Fruit fly (Drosophila melanogaster): ENCODE results near the gene IP3K2.

- TF ChIP-seq Hr39 (optimal IDR thresholded peaks at IDR 0.05) (no peak), CG7928 (GFP tag; optimal IDR thresholded peaks at IDR 0.05) (no peak), H2.0 (GFP tag; IDR thresholded peaks at IDR 0.05) (no peak), Hmx (GFP tag; optimal IDR thresholded peaks at IDR 0.05) (no peak)
Observed at dm6 chrX:13285001-13285748, 18.3 kb upstream of the IP3K2 start, which contains the start of the genes HDAC4 and CG15743.

Measured in whole organism, embryonic.